Worm (Caenorhabditis elegans) whole organism, early embryonic: ENCODE results near the gene ttx-1.

Source experiments
- B0310.2 ChIP-seq: sonication (generic microtip); optimal IDR thresholded peaks from 2 replicates; lab custom pipeline; 2016; ENCODE audit warnings: mild to moderate bottlenecking, missing genetic modification characterization, missing compliant biosample characterization
- aly-1 ChIP-seq: sonication (generic microtip); optimal IDR thresholded peaks from 2 replicates; lab custom pipeline; 2016; ENCODE audit warnings: missing genetic modification characterization, missing compliant biosample characterization
- ama-1 ChIP-seq: fragments of 150-350 bp; optimal IDR thresholded peaks from 2 replicates; lab custom pipeline; 2014
- ceh-13 ChIP-seq: fragments of 200-800 bp; sonication (Bioruptor generic); optimal IDR thresholded peaks from 2 replicates; lab custom pipeline; 2018; ENCODE audit warnings: mild to moderate bottlenecking, missing genetic modification characterization, missing compliant biosample characterization
- hmbx-1 ChIP-seq: sonication (generic microtip); optimal IDR thresholded peaks from 2 replicates; lab custom pipeline; 2016; ENCODE audit warnings: mild to moderate bottlenecking, missing genetic modification characterization, missing compliant biosample characterization
- sea-1 ChIP-seq: fragments of 200-800 bp; sonication (Bioruptor generic); conservative IDR thresholded peaks from 2 replicates; pipeline ENCODE4 v1.3.6; 2022; ENCODE audit warnings: missing genetic modification characterization, missing compliant biosample characterization
- tra-4 ChIP-seq: sonication (generic microtip); optimal IDR thresholded peaks from 2 replicates; lab custom pipeline; 2017; ENCODE audit warnings: missing genetic modification characterization, missing compliant biosample characterization

ce11 chrV:20004385-20004784, 59.6 kb downstream of the ttx-1 start, which contains the start of gene unc-51:
- TF ChIP-seq tra-4 (tag; lab: Kevin White, UChicago) (no peak), B0310.2 (no peak), ama-1 (no peak), ceh-13 (GFP tag; lab: Kevin White, UChicago) (no peak), hmbx-1 (tag; lab: Kevin White, UChicago) (no peak), aly-1 (no peak), sea-1 (GFP tag; lab: Robert Waterston, UW) (no peak)
